Worm (Caenorhabditis elegans) whole organism, L2 larva: ENCODE measurements around the gene W08E12.4.

Experiments used
- C34F6.9 ChIP-seq: fragments of 150-350 bp; optimal IDR thresholded peaks from 2 replicates; lab custom pipeline; 2014; ENCODE audit warnings: missing biosample characterization, missing genetic modification characterization
- R02D3.7 ChIP-seq: fragments of 150-350 bp; optimal IDR thresholded peaks from 2 replicates; lab custom pipeline; 2014; ENCODE audit warnings: missing biosample characterization, missing genetic modification characterization
- Y55F3AM.14 ChIP-seq: fragments of 200-800 bp; sonication (Bioruptor generic); optimal IDR thresholded peaks from 2 replicates; lab custom pipeline; 2018; ENCODE audit warnings: mild to moderate bottlenecking, missing genetic modification characterization, missing compliant biosample characterization
- ZK546.5 ChIP-seq: sonication (generic microtip); optimal IDR thresholded peaks from 2 replicates; lab custom pipeline; 2017; ENCODE audit warnings: missing biosample characterization, missing genetic modification characterization
- aly-2 ChIP-seq: fragments of 150-350 bp; optimal IDR thresholded peaks from 2 replicates; lab custom pipeline; 2014; ENCODE audit warnings: missing biosample characterization, missing genetic modification characterization
- blmp-1 ChIP-seq: sonication (generic microtip); optimal IDR thresholded peaks from 2 replicates; lab custom pipeline; 2017; ENCODE audit warnings: missing genetic modification characterization, mild to moderate bottlenecking, missing compliant biosample characterization, antibody characterized with exemption, moderate library complexity; ENCODE audit not compliant: insufficient read depth
- ceh-16 ChIP-seq: fragments of 150-350 bp; optimal IDR thresholded peaks from 2 replicates; lab custom pipeline; 2014; ENCODE audit warnings: missing biosample characterization, missing genetic modification characterization
- ceh-82 ChIP-seq: fragments of 150-350 bp; optimal IDR thresholded peaks from 2 replicates; lab custom pipeline; 2014; ENCODE audit warnings: missing biosample characterization, missing genetic modification characterization
- crh-2 ChIP-seq: sonication (generic microtip); optimal IDR thresholded peaks from 2 replicates; lab custom pipeline; 2017; ENCODE audit warnings: missing biosample characterization, missing genetic modification characterization
- dmd-4 ChIP-seq: sonication (generic microtip); optimal IDR thresholded peaks from 2 replicates; lab custom pipeline; 2017; ENCODE audit warnings: missing biosample characterization, missing genetic modification characterization
- elt-1 ChIP-seq: fragments of 150-350 bp; optimal IDR thresholded peaks from 2 replicates; lab custom pipeline; 2014; ENCODE audit warnings: missing biosample characterization, missing genetic modification characterization
- elt-3 ChIP-seq: sonication (generic microtip); optimal IDR thresholded peaks from 2 replicates; lab custom pipeline; 2017; ENCODE audit warnings: missing biosample characterization, missing genetic modification characterization
- fos-1 ChIP-seq: fragments of 150-350 bp; optimal IDR thresholded peaks from 2 replicates; lab custom pipeline; 2014; ENCODE audit warnings: missing biosample characterization, missing genetic modification characterization
- gmeb-1 ChIP-seq: fragments of 150-350 bp; optimal IDR thresholded peaks from 2 replicates; lab custom pipeline; 2014; ENCODE audit warnings: missing biosample characterization, missing genetic modification characterization
- lin-11 ChIP-seq: fragments of 150-350 bp; sonication (generic microtip); optimal IDR thresholded peaks from 2 replicates; lab custom pipeline; 2014; ENCODE audit warnings: missing biosample characterization, missing genetic modification characterization, inconsistent platforms, mixed read lengths
- lin-39 ChIP-seq: fragments of 150-350 bp; optimal IDR thresholded peaks from 2 replicates; lab custom pipeline; 2014; ENCODE audit warnings: missing biosample characterization, missing genetic modification reagents, missing genetic modification characterization
- lsy-2 ChIP-seq, 2 experiments: fragments of 150-350 bp in 1 of 2; sonication (generic microtip) in 1 of 2; optimal IDR thresholded peaks; 2 replicates each; lab custom pipeline; 2014 to 2017; ENCODE audit warnings: missing biosample characterization in 2 of 2, missing genetic modification characterization in 2 of 2
- mab-5 ChIP-seq: fragments of 150-350 bp; optimal IDR thresholded peaks from 2 replicates; lab custom pipeline; 2014; ENCODE audit warnings: missing biosample characterization, missing genetic modification characterization
- mdl-1 ChIP-seq, 2 experiments: fragments of 150-350 bp in 1 of 2; sonication (generic microtip) in 1 of 2; optimal IDR thresholded peaks; 2 replicates each; lab custom pipeline; 2017; ENCODE audit warnings: missing biosample characterization in 2 of 2, missing genetic modification characterization in 2 of 2
- nhr-10 ChIP-seq: sonication (generic microtip); optimal IDR thresholded peaks from 2 replicates; lab custom pipeline; 2017; ENCODE audit warnings: missing biosample characterization, missing genetic modification characterization
- nhr-11 ChIP-seq: fragments of 150-350 bp; optimal IDR thresholded peaks from 2 replicates; lab custom pipeline; 2014; ENCODE audit warnings: missing biosample characterization, missing genetic modification characterization
- nhr-12 ChIP-seq: fragments of 150-350 bp; optimal IDR thresholded peaks from 2 replicates; lab custom pipeline; 2014; ENCODE audit warnings: missing biosample characterization, missing genetic modification characterization
- nhr-129 ChIP-seq: fragments of 150-350 bp; optimal IDR thresholded peaks from 2 replicates; lab custom pipeline; 2014; ENCODE audit warnings: missing biosample characterization, missing genetic modification characterization
- nhr-21 ChIP-seq: fragments of 150-350 bp; optimal IDR thresholded peaks from 2 replicates; lab custom pipeline; 2014; ENCODE audit warnings: missing biosample characterization, missing genetic modification characterization
- nhr-23 ChIP-seq: fragments of 150-350 bp; optimal IDR thresholded peaks from 2 replicates; lab custom pipeline; 2014; ENCODE audit warnings: missing biosample characterization, missing genetic modification reagents, missing genetic modification characterization
- nhr-25 ChIP-seq: fragments of 150-350 bp; sonication (generic microtip); optimal IDR thresholded peaks from 3 replicates; lab custom pipeline; 2014; ENCODE audit warnings: missing biosample characterization, missing genetic modification characterization
- nhr-77 ChIP-seq: fragments of 150-350 bp; optimal IDR thresholded peaks from 2 replicates; lab custom pipeline; 2014; ENCODE audit warnings: missing biosample characterization, missing genetic modification characterization
- peb-1 ChIP-seq: fragments of 150-350 bp; optimal IDR thresholded peaks from 2 replicates; lab custom pipeline; 2014; ENCODE audit warnings: missing biosample characterization, missing genetic modification characterization
- sem-4 ChIP-seq: fragments of 150-350 bp; optimal IDR thresholded peaks from 2 replicates; lab custom pipeline; 2014; ENCODE audit warnings: missing biosample characterization, missing genetic modification reagents, missing genetic modification characterization
- skn-1 ChIP-seq: sonication (generic microtip); optimal IDR thresholded peaks from 2 replicates; lab custom pipeline; 2017; ENCODE audit warnings: missing biosample characterization, missing genetic modification characterization
- unc-39 ChIP-seq: fragments of 150-350 bp; optimal IDR thresholded peaks from 2 replicates; lab custom pipeline; 2014; ENCODE audit warnings: missing biosample characterization, missing genetic modification characterization
- unc-55 ChIP-seq: fragments of 150-350 bp; sonication (generic microtip); optimal IDR thresholded peaks from 3 replicates; lab custom pipeline; 2014; ENCODE audit warnings: missing biosample characterization, missing genetic modification reagents, missing genetic modification characterization
- unc-62 ChIP-seq: fragments of 150-350 bp; optimal IDR thresholded peaks from 2 replicates; lab custom pipeline; 2014; ENCODE audit warnings: missing biosample characterization, missing genetic modification reagents, missing genetic modification characterization
- ztf-4 ChIP-seq: fragments of 150-350 bp; optimal IDR thresholded peaks from 2 replicates; lab custom pipeline; 2014; ENCODE audit warnings: missing biosample characterization, missing genetic modification characterization

W08E12.4 gene

ce11 chrIV:3294553-3295185 is 7.5 kb upstream of the W08E12.4 start, which contains the start of gene W08E12.7 (continued):
- TF ChIP-seq mab-5 (tag; lab: Kevin White, UChicago) (peak; percentile 81), ceh-16 (no peak), elt-1 (no peak), Y55F3AM.14 (GFP tag; lab: Kevin White, UChicago) (peak; percentile 67), unc-55 (peak; percentile 99), sem-4 (tag; lab: Kevin White, UChicago) (peak; percentile 93), skn-1 (peak; percentile 80), nhr-25 (tag; lab: Kevin White, UChicago) (peak; percentile 96), ztf-4 (tag; lab: Kevin White, UChicago) (peak; percentile 89), nhr-10 (peak; percentile 41), dmd-4 (tag; lab: Kevin White, UChicago) (no peak), nhr-77 (tag; lab: Kevin White, UChicago) (peak; percentile 77), peb-1 (no peak), aly-2 (tag; lab: Kevin White, UChicago) (no peak), blmp-1 (peak; percentile 50), lsy-2 (tag; optimal IDR thresholded peaks at IDR 0.05; lab: Kevin White, UChicago) (peak; percentile 89 to 97)

DNA sequence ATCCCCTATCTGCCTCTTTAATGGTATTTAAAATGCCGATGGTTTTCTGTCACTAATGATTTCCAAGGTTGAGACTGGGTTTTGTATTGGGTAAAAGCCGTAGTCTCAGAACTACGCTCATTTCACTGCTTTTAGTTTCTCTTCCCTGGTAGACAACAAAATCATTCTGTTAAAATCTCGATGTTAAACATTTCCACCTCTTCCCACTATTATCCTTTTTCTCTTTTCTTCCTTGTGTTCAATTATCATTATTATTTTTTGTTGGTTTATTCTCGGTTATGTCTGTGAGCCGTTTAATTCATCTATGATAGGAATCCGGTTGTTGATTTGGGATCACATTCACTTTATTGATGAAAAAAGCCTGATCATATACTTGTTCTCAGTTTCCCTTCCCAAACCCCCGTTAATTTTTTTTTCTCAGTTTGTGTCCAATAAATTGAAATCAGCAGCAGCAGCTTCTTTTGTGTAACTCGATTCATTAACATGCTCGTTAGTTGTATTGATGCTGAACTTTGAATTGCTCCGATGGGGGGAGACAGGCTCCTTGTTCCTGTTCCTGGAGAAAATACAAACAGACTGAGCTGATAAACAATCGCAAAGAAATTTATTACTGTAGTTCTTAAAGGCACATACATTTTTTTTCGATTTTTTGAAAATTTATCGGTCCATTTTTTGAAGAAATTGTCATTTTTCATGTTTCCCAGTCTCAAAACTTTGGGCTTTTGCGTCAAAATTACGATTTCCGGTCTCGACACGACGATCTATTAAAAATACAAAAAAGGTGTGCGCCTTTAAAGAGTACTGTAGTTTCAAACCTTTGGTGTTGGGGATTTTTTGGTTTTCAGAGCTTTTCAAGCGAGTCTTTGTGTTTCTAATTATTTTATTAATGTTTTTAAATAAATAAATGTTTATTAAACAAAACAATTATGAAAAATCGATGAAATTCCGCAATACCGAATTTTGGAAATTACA is 5.3 kb upstream of the W08E12.4 start:
- no peak for TF ChIP-seq C34F6.9 (tag; lab: Kevin White, UChicago)
- no peak for TF ChIP-seq peb-1
- TF ChIP-seq ceh-82 = no peak
- TF ChIP-seq fos-1 (tag; lab: Kevin White, UChicago) = no peak
- TF ChIP-seq gmeb-1 (tag; lab: Kevin White, UChicago) = no peak
- TF ChIP-seq elt-1 = no peak
- TF ChIP-seq aly-2 (tag; lab: Kevin White, UChicago) = no peak
- no peak for TF ChIP-seq nhr-129 (tag; lab: Kevin White, UChicago)
- TF ChIP-seq ceh-16 = no peak
- TF ChIP-seq skn-1 = no peak

DNA sequence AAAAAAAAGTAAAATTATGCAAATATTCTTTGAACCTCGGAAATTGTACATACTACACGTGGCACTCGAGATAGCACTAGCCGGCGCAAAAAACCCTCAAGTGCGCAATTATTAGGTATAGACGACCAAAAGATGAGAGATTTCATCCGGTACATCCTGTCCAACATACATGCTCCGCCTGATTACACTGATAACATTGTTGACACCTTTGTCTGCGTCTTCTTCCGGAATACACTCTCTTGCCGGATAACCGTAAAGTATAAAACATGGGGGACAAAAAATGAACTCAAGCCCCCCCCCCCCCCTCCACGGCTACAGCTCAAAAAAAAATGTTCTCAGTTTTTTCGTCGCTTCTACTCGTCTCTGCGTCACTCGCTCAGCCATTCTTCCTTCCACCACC is 3.9 kb upstream of the W08E12.4 start, which contains the start of gene W08E12.6:
TSS of gene W08E12.6 (plus strand) at position 301 of the 400 bp plus-strand sequence.
- TF ChIP-seq peb-1 (no peak), elt-3 (tag; lab: Kevin White, UChicago) (no peak), unc-39 (tag; lab: Kevin White, UChicago) (no peak), skn-1 (no peak), gmeb-1 (tag; lab: Kevin White, UChicago) (no peak), nhr-11 (tag; lab: Kevin White, UChicago) (no peak)
- TF ChIP-seq, all 48 proteins: peak for 0

ce11 chrIV:3299229-3299628 is 2.9 kb upstream of the W08E12.4 start:
- TF ChIP-seq crh-2 (no peak), R02D3.7 (tag; lab: Kevin White, UChicago) (no peak), ZK546.5 (no peak), aly-2 (tag; lab: Kevin White, UChicago) (no peak), lin-11 (tag; lab: Kevin White, UChicago) (no peak), mdl-1 (tag; optimal IDR thresholded peaks at IDR 0.05; lab: Kevin White, UChicago) (no peak), elt-1 (no peak), unc-55 (no peak), nhr-23 (tag; lab: Kevin White, UChicago) (no peak), nhr-21 (tag; lab: Kevin White, UChicago) (no peak), nhr-77 (tag; lab: Kevin White, UChicago) (no peak), blmp-1 (no peak), unc-62 (GFP tag; lab: Kevin White, UChicago) (no peak)

- TF ChIP-seq nhr-12 (no peak), lin-39 (tag; lab: Kevin White, UChicago) (no peak), dmd-4 (tag; lab: Kevin White, UChicago) (no peak)
These were observed 1.7 kb upstream of the W08E12.4 start, which contains the start of gene W08E12.5 for ce11 chrIV:3300492-3300891. Gene W08E12.5, plus strand, starts transcription at chrIV:3300792.
